Worm (Caenorhabditis elegans): Measurements from ENCODE around the gene F52B11.2.

ce11 chrIV:14129091-14129490 lies 45.7 kb downstream of the F52B11.2 start, which contains the start of gene srz-42:
- no peak for TF ChIP-seq ceh-9 (tag; optimal IDR thresholded peaks at IDR 0.05)
- TF ChIP-seq pqm-1 (tag; optimal IDR thresholded peaks at IDR 0.05), result no peak
- TF ChIP-seq nhr-76 (tag; optimal IDR thresholded peaks at IDR 0.05), result no peak
- no peak for TF ChIP-seq nhr-77 (tag; optimal IDR thresholded peaks at IDR 0.05)
- no peak for TF ChIP-seq skn-1 (tag; optimal IDR thresholded peaks at IDR 0.05)
- TF ChIP-seq elt-2 (tag; optimal IDR thresholded peaks at IDR 0.05), result no peak
- TF ChIP-seq elt-3 (tag; optimal IDR thresholded peaks at IDR 0.05), result no peak
- TF ChIP-seq R02D3.7 (tag; optimal IDR thresholded peaks at IDR 0.05), result no peak
- TF ChIP-seq ceh-82 (tag; optimal IDR thresholded peaks at IDR 0.05), result no peak
- no peak for TF ChIP-seq jun-1 (tag; optimal IDR thresholded peaks at IDR 0.05)
- TF ChIP-seq nhr-25 (tag; optimal IDR thresholded peaks at IDR 0.05), result no peak
- no peak for TF ChIP-seq egl-27 (tag; optimal IDR thresholded peaks at IDR 0.05)
- TF ChIP-seq hmg-11 (tag; optimal IDR thresholded peaks at IDR 0.05), result no peak
- no peak for TF ChIP-seq lin-39 (tag; optimal IDR thresholded peaks at IDR 0.05)

All from whole organism, L3 larva.